Worm (Caenorhabditis elegans) whole organism, midembryonic: ENCODE results near the gene tag-10.

Experiments
- T22C8.4 ChIP-seq: fragments of 200-800 bp; sonication (Bioruptor generic); IDR thresholded peaks from 2 replicates; pipeline ENCODE4 v1.3.6; 2022; ENCODE audit warnings: missing genetic modification characterization, missing compliant biosample characterization
- cog-1 ChIP-seq: sonication (generic microtip); optimal IDR thresholded peaks from 2 replicates; lab custom pipeline; 2016; ENCODE audit warnings: missing genetic modification characterization, missing compliant biosample characterization
- flt-1 ChIP-seq: fragments of 200-800 bp; sonication (Bioruptor generic); IDR thresholded peaks from 2 replicates; pipeline ENCODE4 v1.3.6; 2022; ENCODE audit warnings: missing genetic modification characterization, missing compliant biosample characterization
- klf-2 ChIP-seq: fragments of 200-800 bp; sonication (Bioruptor generic); conservative IDR thresholded peaks from 2 replicates; pipeline ENCODE4 v1.3.6; 2022; ENCODE audit warnings: missing genetic modification reagents, missing genetic modification characterization, missing compliant biosample characterization
- med-1 ChIP-seq: sonication (generic microtip); optimal IDR thresholded peaks from 2 replicates; lab custom pipeline; 2017; ENCODE audit warnings: missing genetic modification characterization, mild to moderate bottlenecking, missing compliant biosample characterization, antibody characterized with exemption, missing genetic modification reagents; ENCODE audit not compliant: insufficient read depth
- ref-1 ChIP-seq: fragments of 200-800 bp; sonication (Bioruptor generic); conservative IDR thresholded peaks from 2 replicates; pipeline ENCODE4 v1.3.6; 2022; ENCODE audit warnings: missing genetic modification reagents, missing genetic modification characterization, missing compliant biosample characterization
- tab-1 ChIP-seq: fragments of 200-800 bp; sonication (Bioruptor generic); IDR thresholded peaks from 2 replicates; pipeline ENCODE4 v1.3.6; 2022; ENCODE audit warnings: missing genetic modification characterization, missing compliant biosample characterization
- ztf-23 ChIP-seq: fragments of 200-800 bp; sonication (Bioruptor generic); IDR thresholded peaks from 2 replicates; pipeline ENCODE4 v1.3.6; 2022; ENCODE audit warnings: missing genetic modification reagents, missing genetic modification characterization, missing compliant biosample characterization
- ztf-29 ChIP-seq: fragments of 200-800 bp; sonication (Bioruptor generic); IDR thresholded peaks from 2 replicates; pipeline ENCODE4 v1.3.6; 2022; ENCODE audit warnings: missing genetic modification reagents, missing genetic modification characterization, missing compliant biosample characterization

Gene tag-10

ce11 chrII:13613096-13613495 is 19.3 kb upstream of the tag-10 start, which contains the start of gene gst-15:
Gene gst-15, minus strand, starts transcription at chrII:13613196.
- TF ChIP-seq cog-1 = no peak
- TF ChIP-seq tab-1 (GFP tag; lab: Robert Waterston, UW) = no peak
- no peak for TF ChIP-seq ztf-29
- TF ChIP-seq med-1 (GFP tag; lab: Kevin White, UChicago) = no peak
- TF ChIP-seq ref-1 (GFP tag; lab: Robert Waterston, UW) = no peak
- no peak for TF ChIP-seq flt-1 (GFP tag; lab: Robert Waterston, UW)
- no peak for TF ChIP-seq ztf-23
- no peak for TF ChIP-seq klf-2 (GFP tag; lab: Robert Waterston, UW)

ce11 chrII:13614516-13614915 is 17.9 kb upstream of the tag-10 start:
- TF ChIP-seq flt-1 (GFP tag; lab: Robert Waterston, UW) (no peak), med-1 (GFP tag; lab: Kevin White, UChicago) (no peak)

- TF ChIP-seq ztf-23 (no peak), ref-1 (GFP tag; lab: Robert Waterston, UW) (no peak), flt-1 (GFP tag; lab: Robert Waterston, UW) (no peak), T22C8.4 (GFP tag; lab: Robert Waterston, UW) (no peak), ztf-29 (no peak), cog-1 (no peak), tab-1 (GFP tag; lab: Robert Waterston, UW) (no peak), klf-2 (GFP tag; lab: Robert Waterston, UW) (no peak), med-1 (GFP tag; lab: Kevin White, UChicago) (no peak)
Observed at ce11 chrII:13616000-13616399, 16.4 kb upstream of the tag-10 start, which contains the start of gene gst-14. Gene gst-14, minus strand, starts transcription at chrII:13616100.

- no peak for TF ChIP-seq flt-1 (GFP tag; lab: Robert Waterston, UW)
- no peak for TF ChIP-seq cog-1
- no peak for TF ChIP-seq tab-1 (GFP tag; lab: Robert Waterston, UW)
- TF ChIP-seq ztf-23 = no peak
- TF ChIP-seq klf-2 (GFP tag; lab: Robert Waterston, UW) = no peak
- TF ChIP-seq ref-1 (GFP tag; lab: Robert Waterston, UW) = no peak
- no peak for TF ChIP-seq med-1 (GFP tag; lab: Kevin White, UChicago)
- no peak for TF ChIP-seq T22C8.4 (GFP tag; lab: Robert Waterston, UW)
- no peak for TF ChIP-seq ztf-29
Observed at ce11 chrII:13617808-13618207, 14.6 kb upstream of the tag-10 start, which contains the start of gene gst-12. Gene gst-12, minus strand, starts transcription at chrII:13618061.

- no peak for TF ChIP-seq ztf-29
- no peak for TF ChIP-seq ztf-23
- no peak for TF ChIP-seq T22C8.4 (GFP tag; lab: Robert Waterston, UW)
- TF ChIP-seq med-1 (GFP tag; lab: Kevin White, UChicago) = no peak
- no peak for TF ChIP-seq klf-2 (GFP tag; lab: Robert Waterston, UW)
- TF ChIP-seq ref-1 (GFP tag; lab: Robert Waterston, UW) = no peak
- TF ChIP-seq flt-1 (GFP tag; lab: Robert Waterston, UW) = no peak
- no peak for TF ChIP-seq tab-1 (GFP tag; lab: Robert Waterston, UW)
- no peak for TF ChIP-seq cog-1
Observed at ce11 chrII:13624330-13624729, 8.1 kb upstream of the tag-10 start, which contains the start of gene gst-16. Gene gst-16, minus strand, starts transcription at chrII:13624440.

ce11 chrII:13627001-13627400 is 5.4 kb upstream of the tag-10 start, which contains the start of gene gst-19:
Gene gst-19, minus strand, starts transcription at chrII:13627145.
- TF ChIP-seq ref-1 (GFP tag; lab: Robert Waterston, UW) = no peak
- TF ChIP-seq ztf-29 = no peak
- no peak for TF ChIP-seq T22C8.4 (GFP tag; lab: Robert Waterston, UW)
- TF ChIP-seq cog-1 = no peak
- TF ChIP-seq klf-2 (GFP tag; lab: Robert Waterston, UW) = no peak
- no peak for TF ChIP-seq flt-1 (GFP tag; lab: Robert Waterston, UW)
- TF ChIP-seq tab-1 (GFP tag; lab: Robert Waterston, UW) = no peak
- no peak for TF ChIP-seq med-1 (GFP tag; lab: Kevin White, UChicago)
- no peak for TF ChIP-seq ztf-23

- TF ChIP-seq flt-1 (GFP tag; lab: Robert Waterston, UW) = no peak
- no peak for TF ChIP-seq T22C8.4 (GFP tag; lab: Robert Waterston, UW)
- no peak for TF ChIP-seq cog-1
- TF ChIP-seq tab-1 (GFP tag; lab: Robert Waterston, UW) = no peak
- no peak for TF ChIP-seq ztf-23
- no peak for TF ChIP-seq klf-2 (GFP tag; lab: Robert Waterston, UW)
- TF ChIP-seq ref-1 (GFP tag; lab: Robert Waterston, UW) = no peak
- TF ChIP-seq med-1 (GFP tag; lab: Kevin White, UChicago) = no peak
- no peak for TF ChIP-seq ztf-29
Observed at ce11 chrII:13630690-13631089, 1.7 kb upstream of the tag-10 start, which contains the start of the genes gst-17 and gst-18. Gene gst-17, minus strand, starts transcription at chrII:13630790. Gene gst-18, minus strand, starts transcription at chrII:13630887.

ce11 chrII:13636596-13636995 is 4.2 kb downstream of the tag-10 start:
- TF ChIP-seq T22C8.4 (GFP tag; lab: Robert Waterston, UW) (no peak), ref-1 (GFP tag; lab: Robert Waterston, UW) (no peak), tab-1 (GFP tag; lab: Robert Waterston, UW) (no peak), flt-1 (GFP tag; lab: Robert Waterston, UW) (no peak), klf-2 (GFP tag; lab: Robert Waterston, UW) (no peak), ztf-23 (no peak), ztf-29 (no peak), cog-1 (no peak), med-1 (GFP tag; lab: Kevin White, UChicago) (no peak)

- TF ChIP-seq tab-1 (GFP tag; lab: Robert Waterston, UW) (no peak), med-1 (GFP tag; lab: Kevin White, UChicago) (no peak), ref-1 (GFP tag; lab: Robert Waterston, UW) (no peak), ztf-29 (no peak), flt-1 (GFP tag; lab: Robert Waterston, UW) (no peak), ztf-23 (no peak), T22C8.4 (GFP tag; lab: Robert Waterston, UW) (no peak), cog-1 (no peak), klf-2 (GFP tag; lab: Robert Waterston, UW) (no peak)
Observed at ce11 chrII:13637464-13637863, 5.1 kb downstream of the tag-10 start.
